Worm (Caenorhabditis elegans) whole organism, L2 larva: Measurements from ENCODE around the gene Y102A5C.36.

ENCODE experiments used
- fos-1 ChIP-seq: fragments of 150-350 bp; optimal IDR thresholded peaks from 2 replicates; lab custom pipeline; 2014; ENCODE audit warnings: missing biosample characterization, missing genetic modification characterization
- lin-13 ChIP-seq: fragments of 150-350 bp; optimal IDR thresholded peaks from 2 replicates; lab custom pipeline; 2014; ENCODE audit warnings: missing biosample characterization, missing genetic modification reagents, missing genetic modification characterization
- lin-39 ChIP-seq: fragments of 150-350 bp; optimal IDR thresholded peaks from 2 replicates; lab custom pipeline; 2014; ENCODE audit warnings: missing biosample characterization, missing genetic modification reagents, missing genetic modification characterization
- nhr-10 ChIP-seq: sonication (generic microtip); optimal IDR thresholded peaks from 2 replicates; lab custom pipeline; 2017; ENCODE audit warnings: missing biosample characterization, missing genetic modification characterization
- nhr-12 ChIP-seq: fragments of 150-350 bp; optimal IDR thresholded peaks from 2 replicates; lab custom pipeline; 2014; ENCODE audit warnings: missing biosample characterization, missing genetic modification characterization
- nhr-21 ChIP-seq: fragments of 150-350 bp; optimal IDR thresholded peaks from 2 replicates; lab custom pipeline; 2014; ENCODE audit warnings: missing biosample characterization, missing genetic modification characterization
- nhr-237 ChIP-seq: fragments of 150-350 bp; optimal IDR thresholded peaks from 2 replicates; lab custom pipeline; 2014; ENCODE audit warnings: missing biosample characterization, missing genetic modification characterization
- sem-4 ChIP-seq: fragments of 150-350 bp; optimal IDR thresholded peaks from 2 replicates; lab custom pipeline; 2014; ENCODE audit warnings: missing biosample characterization, missing genetic modification reagents, missing genetic modification characterization
- skn-1 ChIP-seq: sonication (generic microtip); optimal IDR thresholded peaks from 2 replicates; lab custom pipeline; 2017; ENCODE audit warnings: missing biosample characterization, missing genetic modification characterization
- snpc-4 ChIP-seq: fragments of 150-350 bp; optimal IDR thresholded peaks from 2 replicates; lab custom pipeline; 2014; ENCODE audit warnings: missing biosample characterization, missing genetic modification characterization
- unc-62 ChIP-seq: fragments of 150-350 bp; optimal IDR thresholded peaks from 2 replicates; lab custom pipeline; 2014; ENCODE audit warnings: missing biosample characterization, missing genetic modification reagents, missing genetic modification characterization
- ztf-11 ChIP-seq: sonication (generic microtip); optimal IDR thresholded peaks from 2 replicates; lab custom pipeline; 2017; ENCODE audit warnings: missing biosample characterization, missing genetic modification characterization

DNA sequence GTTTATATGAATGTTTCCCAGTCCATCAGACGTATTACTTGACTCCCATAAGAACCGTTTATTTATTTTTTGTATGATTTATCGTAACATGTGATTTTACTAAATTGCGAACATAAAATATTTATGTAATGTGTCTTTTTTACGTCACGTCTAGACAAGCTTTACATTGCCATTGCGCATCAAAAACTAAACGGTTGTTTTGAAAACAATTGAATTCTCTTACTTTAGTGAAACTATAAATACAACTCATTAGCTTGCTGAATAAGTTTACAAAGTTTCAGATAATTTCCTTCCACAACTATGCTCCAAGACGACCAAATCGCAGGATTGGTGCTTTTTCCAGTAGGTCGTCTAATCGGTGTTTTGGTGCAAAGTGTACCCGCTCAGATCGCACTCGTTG, 47.7 kb upstream of the Y102A5C.36 start, which contains the start of gene srx-54:
- TF ChIP-seq nhr-237 (no peak), unc-62 (no peak), nhr-12 (tag; lab: Kevin White, UChicago) (no peak), skn-1 (tag; lab: Kevin White, UChicago) (no peak), ztf-11 (tag; lab: Kevin White, UChicago) (no peak), nhr-10 (tag; lab: Kevin White, UChicago) (no peak), sem-4 (tag; lab: Kevin White, UChicago) (no peak), lin-39 (tag; lab: Kevin White, UChicago) (no peak), lin-13 (GFP tag; lab: Kevin White, UChicago) (no peak), fos-1 (tag; lab: Kevin White, UChicago) (no peak), nhr-21 (tag; lab: Kevin White, UChicago) (no peak), snpc-4 (tag; lab: Kevin White, UChicago) (no peak)
